Worm (Caenorhabditis elegans) whole organism, L3 larva: ENCODE data around the gene H43I07.4.
A peak's percentile ranks its signal among the peaks of the same experiment; 100 is the strongest.
"Not testable (repeated sequence)": the region's sequence is repeated elsewhere in the genome, so short reads cannot be mapped to it uniquely, and the experiment has no call there.

ENCODE experiments used
- ceh-16 ChIP-seq: sonication (generic microtip); optimal IDR thresholded peaks from 2 replicates; lab custom pipeline; 2017; ENCODE audit warnings: missing biosample characterization, missing genetic modification characterization
- ceh-28 ChIP-seq: fragments of 150-350 bp; optimal IDR thresholded peaks from 2 replicates; lab custom pipeline; 2014; ENCODE audit warnings: missing biosample characterization, missing genetic modification reagents, missing genetic modification characterization
- ceh-9 ChIP-seq: sonication (generic microtip); optimal IDR thresholded peaks from 2 replicates; lab custom pipeline; 2018; ENCODE audit warnings: missing biosample characterization, missing genetic modification characterization
- daf-12 ChIP-seq: fragments of 150-350 bp; optimal IDR thresholded peaks from 2 replicates; lab custom pipeline; 2014; ENCODE audit warnings: missing biosample characterization, missing genetic modification reagents, missing genetic modification characterization
- egl-27 ChIP-seq: sonication (generic microtip); optimal IDR thresholded peaks from 4 replicates; lab custom pipeline; 2017; ENCODE audit warnings: missing biosample characterization, missing genetic modification reagents, missing genetic modification characterization
- elt-2 ChIP-seq: sonication (generic microtip); optimal IDR thresholded peaks from 2 replicates; lab custom pipeline; 2016; ENCODE audit warnings: missing genetic modification reagents, mild to moderate bottlenecking, missing genetic modification characterization, missing compliant biosample characterization
- eor-1 ChIP-seq, 2 experiments: fragments of 150-350 bp; optimal IDR thresholded peaks; 2 replicates each; lab custom pipeline; 2014 to 2018; ENCODE audit warnings: missing biosample characterization in 2 of 2, missing genetic modification characterization in 2 of 2
- fkh-10 ChIP-seq: sonication (generic microtip); optimal IDR thresholded peaks from 2 replicates; lab custom pipeline; 2017; ENCODE audit warnings: missing biosample characterization, missing genetic modification reagents, missing genetic modification characterization
- fkh-2 ChIP-seq: fragments of 150-350 bp; optimal IDR thresholded peaks from 2 replicates; lab custom pipeline; 2014; ENCODE audit warnings: missing biosample characterization, missing genetic modification reagents, missing genetic modification characterization
- fos-1 ChIP-seq: fragments of 150-350 bp; optimal IDR thresholded peaks from 2 replicates; lab custom pipeline; 2014; ENCODE audit warnings: missing biosample characterization, missing genetic modification characterization
- jun-1 ChIP-seq: fragments of 150-350 bp; optimal IDR thresholded peaks from 2 replicates; lab custom pipeline; 2014; ENCODE audit warnings: missing biosample characterization, missing genetic modification reagents, missing genetic modification characterization
- lin-15B ChIP-seq: fragments of 150-350 bp; optimal IDR thresholded peaks from 2 replicates; lab custom pipeline; 2014; ENCODE audit warnings: missing biosample characterization, missing genetic modification characterization
- lin-39 ChIP-seq: fragments of 150-350 bp; optimal IDR thresholded peaks from 2 replicates; lab custom pipeline; 2018; ENCODE audit warnings: missing biosample characterization, missing genetic modification reagents, missing genetic modification characterization
- mdl-1 ChIP-seq: fragments of 150-350 bp; optimal IDR thresholded peaks from 2 replicates; lab custom pipeline; 2014; ENCODE audit warnings: missing biosample characterization, missing genetic modification characterization
- nfya-1 ChIP-seq: sonication (generic microtip); optimal IDR thresholded peaks from 2 replicates; lab custom pipeline; 2017; ENCODE audit warnings: missing genetic modification characterization, mild to moderate bottlenecking, missing compliant biosample characterization, antibody characterized with exemption, moderate library complexity; ENCODE audit not compliant: insufficient read depth
- nhr-11 ChIP-seq: fragments of 150-350 bp; optimal IDR thresholded peaks from 2 replicates; lab custom pipeline; 2014; ENCODE audit warnings: missing biosample characterization, missing genetic modification characterization
- nhr-237 ChIP-seq: fragments of 150-350 bp; optimal IDR thresholded peaks from 2 replicates; lab custom pipeline; 2014; ENCODE audit warnings: missing biosample characterization, missing genetic modification characterization
- nhr-25 ChIP-seq: sonication (generic microtip); optimal IDR thresholded peaks from 2 replicates; lab custom pipeline; 2017; ENCODE audit warnings: missing biosample characterization, missing genetic modification characterization
- nhr-67 ChIP-seq: fragments of 150-350 bp; optimal IDR thresholded peaks from 2 replicates; lab custom pipeline; 2014; ENCODE audit warnings: missing biosample characterization, missing genetic modification characterization
- nhr-77 ChIP-seq: fragments of 150-350 bp; optimal IDR thresholded peaks from 2 replicates; lab custom pipeline; 2014; ENCODE audit warnings: missing biosample characterization, missing genetic modification characterization
- pqm-1 ChIP-seq: fragments of 150-350 bp; optimal IDR thresholded peaks from 2 replicates; lab custom pipeline; 2017; ENCODE audit warnings: missing biosample characterization, missing genetic modification characterization, inconsistent platforms
- snpc-4 ChIP-seq: fragments of 150-350 bp; optimal IDR thresholded peaks from 2 replicates; lab custom pipeline; 2014; ENCODE audit warnings: missing biosample characterization, missing genetic modification characterization
- tbx-2 ChIP-seq: sonication (generic microtip); optimal IDR thresholded peaks from 2 replicates; lab custom pipeline; 2016; ENCODE audit warnings: mild to moderate bottlenecking, missing genetic modification characterization, missing compliant biosample characterization
- unc-39 ChIP-seq: sonication (generic microtip); optimal IDR thresholded peaks from 4 replicates; lab custom pipeline; 2017; ENCODE audit warnings: missing biosample characterization, missing genetic modification characterization
- unc-62 ChIP-seq: fragments of 150-350 bp; sonication (generic microtip); optimal IDR thresholded peaks from 4 replicates; lab custom pipeline; 2014; ENCODE audit warnings: missing biosample characterization, missing genetic modification reagents, missing genetic modification characterization
- zag-1 ChIP-seq: fragments of 150-350 bp; optimal IDR thresholded peaks from 2 replicates; lab custom pipeline; 2014; ENCODE audit warnings: missing biosample characterization, missing genetic modification characterization

The H43I07.4 gene

ce11 chrV:4215856-4216255 lies at the start of gene H43I07.4:
TSS of gene H43I07.4 (plus strand) at chrV:4216156.
- not testable (repeated sequence) for TF ChIP-seq ceh-9; nhr-237 (tag; lab: Kevin White, UChicago); tbx-2 (tag; lab: Kevin White, UChicago)

ce11 chrV:4168045-4168444 lies 47.9 kb upstream of the H43I07.4 start:
- TF ChIP-seq nfya-1 (peak; percentile 95), eor-1 (tag; optimal IDR thresholded peaks at IDR 0.05; lab: Kevin White, UChicago) (no peak)
- TF ChIP-seq, all 47 proteins: peak for 1

- TF ChIP-seq jun-1, result no peak
- no peak for TF ChIP-seq nhr-11 (tag; lab: Kevin White, UChicago)
- TF ChIP-seq pqm-1, result no peak
- no peak for TF ChIP-seq unc-39
- peak; percentile 50 for TF ChIP-seq lin-15B
- TF ChIP-seq egl-27 (tag; lab: Kevin White, UChicago), result no peak
Observed at ce11 chrV:4169658-4170057, 46.3 kb upstream of the H43I07.4 start.

- TF ChIP-seq elt-2 (tag; lab: Kevin White, UChicago) (no peak), unc-62 (GFP tag; lab: Kevin White, UChicago) (no peak)
Observed at ce11 chrV:4170138-4170537, 45.8 kb upstream of the H43I07.4 start, which contains the start of gene Y45G5AM.7. TSS of gene Y45G5AM.7 (minus strand) at chrV:4170238.

- no peak for TF ChIP-seq nhr-77
- no peak for TF ChIP-seq jun-1
- no peak for TF ChIP-seq nhr-25
Observed at ce11 chrV:4175624-4176023, 40.3 kb upstream of the H43I07.4 start, which contains the start of the genes coh-4 and pid-5. TSS of gene coh-4 (minus strand) at chrV:4175640. TSS of gene pid-5 (plus strand) at chrV:4175882.

- no peak for TF ChIP-seq ceh-16 (tag; lab: Kevin White, UChicago)
- no peak for TF ChIP-seq zag-1 (tag; lab: Kevin White, UChicago)
- no peak for TF ChIP-seq lin-39
- TF ChIP-seq nfya-1, result no peak
- TF ChIP-seq snpc-4 (tag; lab: Kevin White, UChicago), result no peak
- no peak for TF ChIP-seq unc-39
- TF ChIP-seq nhr-67 (tag; lab: Kevin White, UChicago), result no peak
- no peak for TF ChIP-seq ceh-28 (tag; lab: Kevin White, UChicago)
- TF ChIP-seq nhr-237 (tag; lab: Kevin White, UChicago), result no peak
Observed at ce11 chrV:4181272-4181671, 34.7 kb upstream of the H43I07.4 start.

- no peak for TF ChIP-seq eor-1 (tag; optimal IDR thresholded peaks at IDR 0.05; lab: Kevin White, UChicago)
- TF ChIP-seq ceh-28 (tag; lab: Kevin White, UChicago), result no peak
- no peak for TF ChIP-seq daf-12 (tag; lab: Kevin White, UChicago)
- TF ChIP-seq zag-1 (tag; lab: Kevin White, UChicago), result no peak
- TF ChIP-seq nhr-67 (tag; lab: Kevin White, UChicago), result no peak
- no peak for TF ChIP-seq fkh-10
- TF ChIP-seq fkh-2 (tag; lab: Kevin White, UChicago), result no peak
- no peak for TF ChIP-seq jun-1
- TF ChIP-seq lin-39, result no peak
- TF ChIP-seq tbx-2 (tag; lab: Kevin White, UChicago), result no peak
- no peak for TF ChIP-seq fos-1
- TF ChIP-seq, all 47 proteins: peak for 0
Observed at ce11 chrV:4181727-4182126, 34.2 kb upstream of the H43I07.4 start.

- TF ChIP-seq lin-39, result no peak
- no peak for TF ChIP-seq daf-12 (tag; lab: Kevin White, UChicago)
- TF ChIP-seq egl-27 (tag; lab: Kevin White, UChicago), result no peak
- TF ChIP-seq nhr-11 (tag; lab: Kevin White, UChicago), result no peak
- no peak for TF ChIP-seq mdl-1 (tag; lab: Kevin White, UChicago)
- no peak for TF ChIP-seq pqm-1
- TF ChIP-seq nhr-237 (tag; lab: Kevin White, UChicago), result no peak
- no peak for TF ChIP-seq nhr-67 (tag; lab: Kevin White, UChicago)
- TF ChIP-seq nhr-77, result no peak
- no peak for TF ChIP-seq fos-1
Observed at ce11 chrV:4182546-4182945, 33.4 kb upstream of the H43I07.4 start.
